Fruit fly (Drosophila melanogaster): Measurements from ENCODE around the gene elgi.

The elgi gene

dm6 chr3L:15974166-15974565 is 17.8 kb downstream of the elgi start:
- no peak for TF ChIP-seq CG11902 (GFP tag; optimal IDR thresholded peaks at IDR 0.05)
- no peak for TF ChIP-seq CG6276 (GFP tag; optimal IDR thresholded peaks at IDR 0.05)
- no peak for TF ChIP-seq esn (GFP tag; optimal IDR thresholded peaks at IDR 0.05)
- no peak for TF ChIP-seq Hr39 (GFP tag; optimal IDR thresholded peaks at IDR 0.05)

dm6 chr3L:15975068-15975467 is 18.7 kb downstream of the elgi start, which contains the start of gene CG17026:
CG17026 (plus strand) TSS chr3L:15975368.
- TF ChIP-seq Eip78C (GFP tag): no peak
- no peak for TF ChIP-seq CG4318 (GFP tag; optimal IDR thresholded peaks at IDR 0.05)
- TF ChIP-seq Hr39 (GFP tag; optimal IDR thresholded peaks at IDR 0.05): no peak
- TF ChIP-seq CG3032 (tag; optimal IDR thresholded peaks at IDR 0.05): no peak
- TF ChIP-seq CG11294 (GFP tag; IDR thresholded peaks at IDR 0.05): no peak
- no peak for TF ChIP-seq CG6163 (GFP tag; IDR thresholded peaks at IDR 0.05)
- TF ChIP-seq CG8319 (GFP tag; optimal IDR thresholded peaks at IDR 0.05): no peak
- TF ChIP-seq fkh (GFP tag; optimal IDR thresholded peaks at IDR 0.05): no peak
- TF ChIP-seq net (GFP tag; optimal IDR thresholded peaks at IDR 0.05): no peak

- peak; percentile 14 for TF ChIP-seq Eip78C (GFP tag)
- no peak for TF ChIP-seq pdm3 (GFP tag; optimal IDR thresholded peaks at IDR 0.05)
- TF ChIP-seq CG11762 (GFP tag; optimal IDR thresholded peaks at IDR 0.05; ENCODE audit: insufficient read depth): no peak
- no peak for TF ChIP-seq CG6163 (GFP tag; IDR thresholded peaks at IDR 0.05)
- TF ChIP-seq acj6 (GFP tag; optimal IDR thresholded peaks at IDR 0.05): no peak
- no peak for TF ChIP-seq CG15336 (GFP tag; IDR thresholded peaks at IDR 0.05)
- no peak for TF ChIP-seq net (GFP tag; optimal IDR thresholded peaks at IDR 0.05)
- peak; percentile 6 for TF ChIP-seq CG16779 (tag; optimal IDR thresholded peaks at IDR 0.05)
- TF ChIP-seq dac (GFP tag; optimal IDR thresholded peaks at IDR 0.05): no peak
- TF ChIP-seq CG11294 (GFP tag; IDR thresholded peaks at IDR 0.05): no peak
- TF ChIP-seq Hr38 (GFP tag; optimal IDR thresholded peaks at IDR 0.05): no peak
Observed at dm6 chr3L:15976758-15977157, 20.4 kb downstream of the elgi start, which contains the start of gene CG17029. CG17029 (plus strand) TSS chr3L:15976870.

- TF ChIP-seq vri (GFP tag; optimal IDR thresholded peaks at IDR 0.05) (peak; percentile 90), Ets21C (GFP tag; optimal IDR thresholded peaks at IDR 0.05) (peak; percentile 16), CG32006 (GFP tag; optimal IDR thresholded peaks at IDR 0.05) (no peak), CG31627 (GFP tag; optimal IDR thresholded peaks at IDR 0.05) (peak; percentile 66), acj6 (GFP tag; optimal IDR thresholded peaks at IDR 0.05) (peak; percentile 50), CG8632 (GFP tag; optimal IDR thresholded peaks at IDR 0.05) (peak; percentile 40), CG34406 (GFP tag; optimal IDR thresholded peaks at IDR 0.05) (peak; percentile 27), Ets96B (tag; optimal IDR thresholded peaks at IDR 0.05) (no peak), achi (GFP tag; optimal IDR thresholded peaks at IDR 0.05) (peak; percentile 46), Hr4 (GFP tag; optimal IDR thresholded peaks at IDR 0.05) (no peak), CG6276 (GFP tag; optimal IDR thresholded peaks at IDR 0.05) (peak; percentile 46), CG6792 (GFP tag; optimal IDR thresholded peaks at IDR 0.05) (peak; percentile 44), CG10631 (GFP tag; optimal IDR thresholded peaks at IDR 0.05) (no peak), CG6854 (GFP tag; optimal IDR thresholded peaks at IDR 0.05) (no peak), CG10669 (GFP tag; optimal IDR thresholded peaks at IDR 0.05) (no peak), Eip93F (GFP tag; optimal IDR thresholded peaks at IDR 0.05) (no peak), CG8119 (GFP tag; IDR thresholded peaks at IDR 0.05) (peak; percentile 54; the same call in 2 of the 3 replicates), CG6808 (GFP tag; optimal IDR thresholded peaks at IDR 0.05) (no peak), OdsH (GFP tag; optimal IDR thresholded peaks at IDR 0.05) (no peak), Hr39 (GFP tag; optimal IDR thresholded peaks at IDR 0.05) (peak; percentile 56), Gug (GFP tag; IDR thresholded peaks at IDR 0.05) (peak; percentile 71), Lpt (GFP tag; optimal IDR thresholded peaks at IDR 0.05) (peak; percentile 24), ss (GFP tag; optimal IDR thresholded peaks at IDR 0.05) (no peak), fd85E (GFP tag; optimal IDR thresholded peaks at IDR 0.05) (no peak), net (GFP tag; optimal IDR thresholded peaks at IDR 0.05) (peak; percentile 32), CG9139 (GFP tag; optimal IDR thresholded peaks at IDR 0.05) (no peak), lz (GFP tag; optimal IDR thresholded peaks at IDR 0.05) (peak; percentile 41), pdm3 (GFP tag; optimal IDR thresholded peaks at IDR 0.05) (peak; percentile 47), dac (GFP tag; optimal IDR thresholded peaks at IDR 0.05) (no peak), Met (GFP tag; optimal IDR thresholded peaks at IDR 0.05) (no peak), dsx (GFP tag; optimal IDR thresholded peaks at IDR 0.05; ENCODE audit: poor library complexity, severe bottlenecking) (no peak), spab (GFP tag; optimal IDR thresholded peaks at IDR 0.05) (no peak), CG8319 (GFP tag; optimal IDR thresholded peaks at IDR 0.05) (no peak), CG6163 (GFP tag; IDR thresholded peaks at IDR 0.05) (peak; percentile 70), CG11762 (GFP tag; optimal IDR thresholded peaks at IDR 0.05; ENCODE audit: insufficient read depth) (peak; percentile 25)
Observed at dm6 chr3L:15977565-15977964, 21.2 kb downstream of the elgi start.

Data from whole organism, prepupa.